Worm (Caenorhabditis elegans): ENCODE measurements around the gene scc-2.

DNA sequence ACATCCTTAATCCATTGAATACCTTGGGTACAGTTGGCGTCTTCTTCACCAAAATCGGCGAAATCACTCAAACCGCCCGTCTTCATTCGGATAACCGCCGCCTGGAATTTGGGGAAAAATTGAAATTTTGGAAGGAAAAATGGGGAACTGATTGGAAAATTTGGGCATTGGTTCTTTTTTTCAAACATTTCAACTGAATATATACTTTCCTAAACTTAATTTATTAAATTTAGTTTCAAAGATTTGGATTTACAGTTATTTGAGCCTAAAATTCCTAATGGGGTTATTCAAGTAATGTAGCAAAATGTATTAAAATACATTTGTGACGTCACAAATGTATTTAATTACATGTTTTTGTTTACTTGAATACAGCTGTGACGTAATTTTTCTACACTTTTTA lies 25.7 kb downstream of the scc-2 start, which contains the start of gene laat-1:
- TF ChIP-seq pha-2 (tag; optimal IDR thresholded peaks at IDR 0.05) (no peak), syd-9 (tag; optimal IDR thresholded peaks at IDR 0.05) (no peak), unc-86 (tag; optimal IDR thresholded peaks at IDR 0.05) (no peak), nfya-1 (tag; optimal IDR thresholded peaks at IDR 0.05) (no peak), ceh-45 (GFP tag; IDR thresholded peaks at IDR 0.05) (no peak), pax-1 (tag; optimal IDR thresholded peaks at IDR 0.05) (no peak), tbx-7 (tag; optimal IDR thresholded peaks at IDR 0.05) (no peak), fkh-10 (GFP tag; optimal IDR thresholded peaks at IDR 0.05) (no peak)
